Worm (Caenorhabditis elegans): ENCODE measurements around the gene srw-31.

- TF ChIP-seq blmp-1 (tag; optimal IDR thresholded peaks at IDR 0.05) (no peak), nhr-76 (tag; optimal IDR thresholded peaks at IDR 0.05) (no peak), snpc-4 (tag; optimal IDR thresholded peaks at IDR 0.05) (no peak), flh-1 (GFP tag; optimal IDR thresholded peaks at IDR 0.05) (no peak), bed-3 (GFP tag; optimal IDR thresholded peaks at IDR 0.05) (no peak), ceh-83 (GFP tag; optimal IDR thresholded peaks at IDR 0.05) (no peak), mab-5 (tag; optimal IDR thresholded peaks at IDR 0.05) (no peak), nhr-12 (tag; optimal IDR thresholded peaks at IDR 0.05) (no peak)
Observed at ce11 chrV:17540295-17540694, 33.9 kb downstream of the srw-31 start, which contains the start of gene srz-25.

Measured in whole organism, mixed stage, embryonic.